Worm (Caenorhabditis elegans) whole organism, L2 larva: ENCODE data around the gene lido-9.

Experiments used
- C34F6.9 ChIP-seq: fragments of 150-350 bp; optimal IDR thresholded peaks from 2 replicates; lab custom pipeline; 2014; ENCODE audit warnings: missing biosample characterization, missing genetic modification characterization
- R02D3.7 ChIP-seq: fragments of 150-350 bp; optimal IDR thresholded peaks from 2 replicates; lab custom pipeline; 2014; ENCODE audit warnings: missing biosample characterization, missing genetic modification characterization
- Y55F3AM.14 ChIP-seq: fragments of 200-800 bp; sonication (Bioruptor generic); optimal IDR thresholded peaks from 2 replicates; lab custom pipeline; 2018; ENCODE audit warnings: mild to moderate bottlenecking, missing genetic modification characterization, missing compliant biosample characterization
- ZK546.5 ChIP-seq: sonication (generic microtip); optimal IDR thresholded peaks from 2 replicates; lab custom pipeline; 2017; ENCODE audit warnings: missing biosample characterization, missing genetic modification characterization
- alr-1 ChIP-seq: fragments of 150-350 bp; optimal IDR thresholded peaks from 2 replicates; lab custom pipeline; 2014; ENCODE audit warnings: missing biosample characterization, missing genetic modification characterization
- aly-2 ChIP-seq: fragments of 150-350 bp; optimal IDR thresholded peaks from 2 replicates; lab custom pipeline; 2014; ENCODE audit warnings: missing biosample characterization, missing genetic modification characterization
- ama-1 ChIP-seq: fragments of 150-350 bp; optimal IDR thresholded peaks from 2 replicates; lab custom pipeline; 2018; ENCODE audit warnings: inconsistent platforms
- ceh-16 ChIP-seq: fragments of 150-350 bp; optimal IDR thresholded peaks from 2 replicates; lab custom pipeline; 2014; ENCODE audit warnings: missing biosample characterization, missing genetic modification characterization
- crh-2 ChIP-seq: sonication (generic microtip); optimal IDR thresholded peaks from 2 replicates; lab custom pipeline; 2017; ENCODE audit warnings: missing biosample characterization, missing genetic modification characterization
- egl-27 ChIP-seq: sonication (generic microtip); optimal IDR thresholded peaks from 3 replicates; lab custom pipeline; 2017; ENCODE audit warnings: missing biosample characterization, missing genetic modification reagents, missing genetic modification characterization
- elt-3 ChIP-seq: sonication (generic microtip); optimal IDR thresholded peaks from 2 replicates; lab custom pipeline; 2017; ENCODE audit warnings: missing biosample characterization, missing genetic modification characterization
- gmeb-1 ChIP-seq: fragments of 150-350 bp; optimal IDR thresholded peaks from 2 replicates; lab custom pipeline; 2014; ENCODE audit warnings: missing biosample characterization, missing genetic modification characterization
- lin-11 ChIP-seq: fragments of 150-350 bp; sonication (generic microtip); optimal IDR thresholded peaks from 2 replicates; lab custom pipeline; 2014; ENCODE audit warnings: missing biosample characterization, missing genetic modification characterization, inconsistent platforms, mixed read lengths
- lin-39 ChIP-seq: fragments of 150-350 bp; optimal IDR thresholded peaks from 2 replicates; lab custom pipeline; 2014; ENCODE audit warnings: missing biosample characterization, missing genetic modification reagents, missing genetic modification characterization
- mab-5 ChIP-seq: fragments of 150-350 bp; optimal IDR thresholded peaks from 2 replicates; lab custom pipeline; 2014; ENCODE audit warnings: missing biosample characterization, missing genetic modification characterization
- mbf-1 ChIP-seq: sonication (generic microtip); optimal IDR thresholded peaks from 2 replicates; lab custom pipeline; 2017; ENCODE audit warnings: missing biosample characterization, missing genetic modification characterization
- mdl-1 ChIP-seq, 2 experiments: fragments of 150-350 bp in 1 of 2; sonication (generic microtip) in 1 of 2; optimal IDR thresholded peaks; 2 replicates each; lab custom pipeline; 2017; ENCODE audit warnings: missing biosample characterization in 2 of 2, missing genetic modification characterization in 2 of 2
- nhr-10 ChIP-seq: sonication (generic microtip); optimal IDR thresholded peaks from 2 replicates; lab custom pipeline; 2017; ENCODE audit warnings: missing biosample characterization, missing genetic modification characterization
- nhr-11 ChIP-seq: fragments of 150-350 bp; optimal IDR thresholded peaks from 2 replicates; lab custom pipeline; 2014; ENCODE audit warnings: missing biosample characterization, missing genetic modification characterization
- nhr-12 ChIP-seq: fragments of 150-350 bp; optimal IDR thresholded peaks from 2 replicates; lab custom pipeline; 2014; ENCODE audit warnings: missing biosample characterization, missing genetic modification characterization
- nhr-129 ChIP-seq: fragments of 150-350 bp; optimal IDR thresholded peaks from 2 replicates; lab custom pipeline; 2014; ENCODE audit warnings: missing biosample characterization, missing genetic modification characterization
- nhr-21 ChIP-seq: fragments of 150-350 bp; optimal IDR thresholded peaks from 2 replicates; lab custom pipeline; 2014; ENCODE audit warnings: missing biosample characterization, missing genetic modification characterization
- nhr-23 ChIP-seq: fragments of 150-350 bp; optimal IDR thresholded peaks from 2 replicates; lab custom pipeline; 2014; ENCODE audit warnings: missing biosample characterization, missing genetic modification reagents, missing genetic modification characterization
- nhr-237 ChIP-seq: fragments of 150-350 bp; optimal IDR thresholded peaks from 2 replicates; lab custom pipeline; 2014; ENCODE audit warnings: missing biosample characterization, missing genetic modification characterization
- nhr-25 ChIP-seq: fragments of 150-350 bp; sonication (generic microtip); optimal IDR thresholded peaks from 3 replicates; lab custom pipeline; 2014; ENCODE audit warnings: missing biosample characterization, missing genetic modification characterization
- nhr-6 ChIP-seq: fragments of 150-350 bp; optimal IDR thresholded peaks from 2 replicates; lab custom pipeline; 2014; ENCODE audit warnings: missing biosample characterization, missing genetic modification characterization
- nhr-77 ChIP-seq: fragments of 150-350 bp; optimal IDR thresholded peaks from 2 replicates; lab custom pipeline; 2014; ENCODE audit warnings: missing biosample characterization, missing genetic modification characterization
- skn-1 ChIP-seq: sonication (generic microtip); optimal IDR thresholded peaks from 2 replicates; lab custom pipeline; 2017; ENCODE audit warnings: missing biosample characterization, missing genetic modification characterization
- sma-3 ChIP-seq: sonication (generic microtip); optimal IDR thresholded peaks from 2 replicates; lab custom pipeline; 2016; ENCODE audit warnings: missing genetic modification reagents, missing genetic modification characterization, missing compliant biosample characterization
- snpc-4 ChIP-seq: fragments of 150-350 bp; optimal IDR thresholded peaks from 2 replicates; lab custom pipeline; 2014; ENCODE audit warnings: missing biosample characterization, missing genetic modification characterization
- unc-39 ChIP-seq: fragments of 150-350 bp; optimal IDR thresholded peaks from 2 replicates; lab custom pipeline; 2014; ENCODE audit warnings: missing biosample characterization, missing genetic modification characterization
- zag-1 ChIP-seq: fragments of 150-350 bp; optimal IDR thresholded peaks from 2 replicates; lab custom pipeline; 2014; ENCODE audit warnings: missing biosample characterization, missing genetic modification characterization
- ztf-1 ChIP-seq: fragments of 200-800 bp; sonication (Bioruptor generic); conservative IDR thresholded peaks from 2 replicates; pipeline ENCODE4 v1.3.6; 2022; ENCODE audit warnings: missing genetic modification characterization, missing compliant biosample characterization
- ztf-11 ChIP-seq: sonication (generic microtip); optimal IDR thresholded peaks from 2 replicates; lab custom pipeline; 2017; ENCODE audit warnings: missing biosample characterization, missing genetic modification characterization
- ztf-4 ChIP-seq: fragments of 150-350 bp; optimal IDR thresholded peaks from 2 replicates; lab custom pipeline; 2014; ENCODE audit warnings: missing biosample characterization, missing genetic modification characterization

Gene lido-9

ce11 chrII:3002211-3002610 lies 1.6 kb downstream of the lido-9 start, which contains the start of gene lido-10:
Gene lido-10 (plus strand): TSS chrII:3002511.
- TF ChIP-seq skn-1 (tag; lab: Kevin White, UChicago) (no peak), nhr-77 (tag; lab: Kevin White, UChicago) (no peak), nhr-10 (tag; lab: Kevin White, UChicago) (no peak), gmeb-1 (tag; lab: Kevin White, UChicago) (no peak), mdl-1 (tag; optimal IDR thresholded peaks at IDR 0.05; lab: Kevin White, UChicago) (no peak), R02D3.7 (tag; lab: Kevin White, UChicago) (no peak), ceh-16 (tag; lab: Kevin White, UChicago) (no peak), ZK546.5 (no peak), ztf-1 (GFP tag; lab: Robert Waterston, UW) (no peak), nhr-23 (tag; lab: Kevin White, UChicago) (no peak), zag-1 (tag; lab: Kevin White, UChicago) (no peak), crh-2 (no peak), alr-1 (tag; lab: Kevin White, UChicago) (no peak), sma-3 (no peak), ztf-11 (tag; lab: Kevin White, UChicago) (no peak), nhr-12 (tag; lab: Kevin White, UChicago) (no peak), nhr-25 (tag; lab: Kevin White, UChicago) (no peak), elt-3 (tag; lab: Kevin White, UChicago) (no peak), ama-1 (lab: Kevin White, UChicago) (no peak)

ce11 chrII:3003667-3004066 lies 3.1 kb downstream of the lido-9 start, which contains the start of gene lido-11:
Gene lido-11 (plus strand): TSS chrII:3003967.
- TF ChIP-seq crh-2: no peak
- TF ChIP-seq ama-1 (lab: Kevin White, UChicago): no peak
- no peak for TF ChIP-seq ceh-16 (tag; lab: Kevin White, UChicago)
- no peak for TF ChIP-seq lin-11
- TF ChIP-seq gmeb-1 (tag; lab: Kevin White, UChicago): no peak
- no peak for TF ChIP-seq alr-1 (tag; lab: Kevin White, UChicago)
- no peak for TF ChIP-seq nhr-129 (tag; lab: Kevin White, UChicago)
- TF ChIP-seq, all 48 proteins: peak for 0

ce11 chrII:3005499-3005898 lies 4.9 kb downstream of the lido-9 start, which contains the start of gene lido-12:
Gene lido-12 (plus strand): TSS chrII:3005799.
- TF ChIP-seq nhr-11 (tag; lab: Kevin White, UChicago): no peak
- no peak for TF ChIP-seq mbf-1 (tag; lab: Kevin White, UChicago)
- no peak for TF ChIP-seq ztf-11 (tag; lab: Kevin White, UChicago)
- TF ChIP-seq Y55F3AM.14: no peak
- TF ChIP-seq nhr-237: no peak
- no peak for TF ChIP-seq ZK546.5
- TF ChIP-seq C34F6.9 (tag; lab: Kevin White, UChicago): no peak
- no peak for TF ChIP-seq unc-39

- TF ChIP-seq nhr-21 (tag; lab: Kevin White, UChicago) (no peak), nhr-23 (tag; lab: Kevin White, UChicago) (no peak), mab-5 (tag; lab: Kevin White, UChicago) (no peak), zag-1 (tag; lab: Kevin White, UChicago) (no peak), Y55F3AM.14 (no peak), ama-1 (lab: Kevin White, UChicago) (no peak), nhr-237 (no peak), egl-27 (tag; lab: Kevin White, UChicago) (no peak), mbf-1 (tag; lab: Kevin White, UChicago) (no peak), nhr-10 (tag; lab: Kevin White, UChicago) (no peak), nhr-6 (tag; lab: Kevin White, UChicago) (no peak), unc-39 (no peak), mdl-1 (tag; optimal IDR thresholded peaks at IDR 0.05; lab: Kevin White, UChicago) (no peak), snpc-4 (no peak), ZK546.5 (no peak), skn-1 (tag; lab: Kevin White, UChicago) (no peak), ztf-1 (GFP tag; lab: Robert Waterston, UW) (no peak)
- TF ChIP-seq, all 48 proteins: peak for 0
These were observed 7.8 kb downstream of the lido-9 start, which contains the start of gene sdz-5 for ce11 chrII:3008400-3008799. Gene sdz-5 (plus strand): TSS chrII:3008700.

- TF ChIP-seq ztf-4 (no peak), nhr-6 (tag; lab: Kevin White, UChicago) (no peak), aly-2 (tag; lab: Kevin White, UChicago) (no peak), nhr-11 (tag; lab: Kevin White, UChicago) (no peak), lin-39 (no peak), Y55F3AM.14 (no peak), zag-1 (tag; lab: Kevin White, UChicago) (no peak)
These were observed 11.6 kb downstream of the lido-9 start, which contains the start of gene C41H7.9 for ce11 chrII:3012133-3012532. Gene C41H7.9 (minus strand): TSS chrII:3012233.
